Fruit fly (Drosophila melanogaster): Measurements from ENCODE around the gene CG14104.

DNA sequence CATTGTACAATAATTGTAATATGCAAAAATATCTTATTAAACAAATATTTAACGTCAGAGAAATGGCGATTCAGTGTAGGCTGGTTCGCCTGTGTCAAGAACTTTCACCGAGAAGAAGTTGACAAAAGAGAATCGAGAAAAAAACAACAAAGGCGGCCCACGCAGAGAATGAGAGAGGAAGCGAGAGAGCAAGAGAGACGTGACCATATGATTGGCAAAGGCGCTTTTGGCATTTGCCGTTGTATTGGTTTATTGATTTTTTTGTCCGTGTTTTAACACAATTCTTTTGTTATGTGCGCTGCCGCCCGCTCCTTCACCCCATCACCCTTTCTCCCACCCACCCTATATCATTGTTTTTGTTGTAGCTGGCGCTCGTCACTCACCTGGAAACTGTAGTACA, 26.2 kb upstream of the CG14104 start:
- no peak for TF ChIP-seq Myc (optimal IDR thresholded peaks at IDR 0.05)
- TF ChIP-seq psq (optimal IDR thresholded peaks at IDR 0.05), result no peak
- TF ChIP-seq h (optimal IDR thresholded peaks at IDR 0.05), result no peak
- no peak for TF ChIP-seq ttk (optimal IDR thresholded peaks at IDR 0.05)

Measured in Kc167 (cell line).